Fruit fly (Drosophila melanogaster) whole organism, adult: ENCODE results near the gene mfrn.
"Not testable (repeated sequence)": the region's sequence is repeated elsewhere in the genome, so short reads cannot be mapped to it uniquely, and the experiment has no call there.

ENCODE experiments used
- CG11617 ChIP-seq: fragments of 200-800 bp; sonication (Bioruptor generic); optimal IDR thresholded peaks from 2 replicates; lab custom pipeline; 2017; ENCODE audit warnings: mild to moderate bottlenecking, missing biosample characterization, missing genetic modification reagents, missing genetic modification characterization
- CG12768 ChIP-seq: fragments of 200-800 bp; sonication (Bioruptor generic); optimal IDR thresholded peaks from 2 replicates; lab custom pipeline; 2017; ENCODE audit warnings: missing biosample characterization, missing genetic modification characterization, mild to moderate bottlenecking, moderate library complexity, missing genetic modification reagents
- CG14711 ChIP-seq: fragments of 200-800 bp; sonication (Bioruptor generic); optimal IDR thresholded peaks from 2 replicates; lab custom pipeline; 2018; ENCODE audit warnings: missing biosample characterization, mild to moderate bottlenecking, missing genetic modification characterization, moderate library complexity
- CG1620 ChIP-seq: fragments of 200-800 bp; sonication (Bioruptor generic); optimal IDR thresholded peaks from 2 replicates; lab custom pipeline; 2016; ENCODE audit warnings: missing biosample characterization, missing genetic modification characterization
- CG33017 ChIP-seq: fragments of 200-800 bp; sonication (Bioruptor generic); optimal IDR thresholded peaks from 2 replicates; lab custom pipeline; 2018; ENCODE audit warnings: missing biosample characterization, mild to moderate bottlenecking, missing genetic modification characterization, moderate library complexity
- CG5204 ChIP-seq: fragments of 200-800 bp; sonication (Bioruptor generic); optimal IDR thresholded peaks from 2 replicates; lab custom pipeline; 2016; ENCODE audit warnings: missing biosample characterization, missing genetic modification characterization
- CG7045 ChIP-seq: fragments of 200-800 bp; sonication (Bioruptor generic); optimal IDR thresholded peaks from 2 replicates; lab custom pipeline; 2017; ENCODE audit warnings: missing biosample characterization, mild to moderate bottlenecking, missing genetic modification characterization
- CG7101 ChIP-seq: fragments of 200-800 bp; sonication (Bioruptor generic); optimal IDR thresholded peaks from 2 replicates; lab custom pipeline; 2018; ENCODE audit warnings: missing biosample characterization, mild to moderate bottlenecking, missing genetic modification characterization, moderate library complexity
- Clk ChIP-seq: fragments of 200-800 bp; sonication (Bioruptor generic); optimal IDR thresholded peaks from 2 replicates; lab custom pipeline; 2017; ENCODE audit warnings: missing biosample characterization, missing genetic modification characterization
- Crg-1 ChIP-seq: fragments of 200-800 bp; sonication (Bioruptor generic); optimal IDR thresholded peaks from 2 replicates; lab custom pipeline; 2016; ENCODE audit warnings: missing biosample characterization, missing genetic modification characterization
- Hr96 ChIP-seq: fragments of 200-800 bp; sonication (Bioruptor generic); optimal IDR thresholded peaks from 2 replicates; lab custom pipeline; 2016; ENCODE audit warnings: missing biosample characterization, missing genetic modification characterization
- Mnt ChIP-seq: fragments of 200-800 bp; sonication (Bioruptor generic); optimal IDR thresholded peaks from 2 replicates; lab custom pipeline; 2016; ENCODE audit warnings: missing biosample characterization, mild to moderate bottlenecking, missing genetic modification characterization
- bab1 ChIP-seq: fragments of 200-800 bp; sonication (Bioruptor generic); optimal IDR thresholded peaks from 3 replicates; lab custom pipeline; 2019; ENCODE audit warnings: missing biosample characterization, mild to moderate bottlenecking, missing genetic modification characterization, moderate library complexity
- cic ChIP-seq: fragments of 200-800 bp; sonication (Bioruptor generic); optimal IDR thresholded peaks from 2 replicates; lab custom pipeline; 2017; ENCODE audit warnings: missing biosample characterization, mild to moderate bottlenecking, missing genetic modification characterization, moderate library complexity
- cnc ChIP-seq, 2 experiments: fragments of >200 bp; optimal IDR thresholded peaks; 2 replicates each; lab custom pipeline; 2017
- kay ChIP-seq: fragments of 200-800 bp; sonication (Bioruptor generic); peaks from one replicate; lab custom pipeline; 2016; ENCODE audit warnings: missing biosample characterization, missing genetic modification characterization, borderline replicate concordance
- ovo ChIP-seq: fragments of 200-800 bp; sonication (Bioruptor generic); optimal IDR thresholded peaks from 2 replicates; lab custom pipeline; 2016; ENCODE audit warnings: missing biosample characterization, missing genetic modification characterization
- pad ChIP-seq: fragments of 200-800 bp; sonication (Bioruptor generic); optimal IDR thresholded peaks from 3 replicates; lab custom pipeline; 2017; ENCODE audit warnings: missing biosample characterization, missing genetic modification characterization, mild to moderate bottlenecking, moderate library complexity, missing genetic modification reagents
- tj ChIP-seq: fragments of 200-800 bp; sonication (Bioruptor generic); optimal IDR thresholded peaks from 3 replicates; lab custom pipeline; 2017; ENCODE audit warnings: missing biosample characterization, mild to moderate bottlenecking, missing genetic modification characterization, moderate library complexity
- toe ChIP-seq: fragments of 200-800 bp; sonication (Bioruptor generic); optimal IDR thresholded peaks from 2 replicates; lab custom pipeline; 2016; ENCODE audit warnings: missing biosample characterization, missing genetic modification characterization

Gene mfrn

dm6 chr3R:27986794-27987193 lies 39.0 kb upstream of the mfrn start:
- TF ChIP-seq tj: peak; percentile 47
- TF ChIP-seq toe: no peak

- TF ChIP-seq cic (GFP tag; lab: Kevin White, UChicago); Crg-1; Clk: not testable (repeated sequence)
Observed at dm6 chr3R:27963119-27963518, 15.3 kb upstream of the mfrn start, which contains the start of the genes CG31131 and CG4849. TSS of gene CG31131 (minus strand) at chr3R:27963219. TSS of gene CG4849 (plus strand) at chr3R:27963415.

dm6 chr3R:27960473-27960872 lies 12.7 kb upstream of the mfrn start, which contains the start of gene CG31253:
TSS of gene CG31253 (minus strand) at chr3R:27960573.
- TF ChIP-seq toe; Clk; Mnt (GFP tag; lab: Kevin White, UChicago): not testable (repeated sequence)

- TF ChIP-seq cnc (optimal IDR thresholded peaks at IDR 0.05; lab: Kevin White, UChicago); CG7101 (tag; lab: Kevin White, UChicago); bab1 (GFP tag; lab: Kevin White, UChicago): not testable (repeated sequence)
Observed at dm6 chr3R:27959145-27959544, 11.3 kb upstream of the mfrn start, which contains the start of the genes CG42487 and CG4884. TSS of gene CG42487 (minus strand) at chr3R:27959245. TSS of gene CG4884 (minus strand) at chr3R:27959245.

- TF ChIP-seq Hr96 (GFP tag; lab: Kevin White, UChicago): no peak
- TF ChIP-seq kay (GFP tag; lab: Kevin White, UChicago): no peak
- no peak for TF ChIP-seq CG1620 (GFP tag; lab: Kevin White, UChicago)
- TF ChIP-seq CG14711: no peak
- no peak for TF ChIP-seq CG11617
- TF ChIP-seq ovo (GFP tag; lab: Kevin White, UChicago): no peak
- no peak for TF ChIP-seq cnc (optimal IDR thresholded peaks at IDR 0.05; lab: Kevin White, UChicago)
- no peak for TF ChIP-seq cic (GFP tag; lab: Kevin White, UChicago)
Observed at dm6 chr3R:27957967-27958366, 10.1 kb upstream of the mfrn start.

dm6 chr3R:27954533-27954932 lies 6.7 kb upstream of the mfrn start, which contains the start of gene Nep7:
TSS of gene Nep7 (plus strand) at chr3R:27954917.
- TF ChIP-seq Mnt (GFP tag; lab: Kevin White, UChicago) (no peak), Crg-1 (no peak), bab1 (GFP tag; lab: Kevin White, UChicago) (no peak), Clk (no peak), Hr96 (GFP tag; lab: Kevin White, UChicago) (no peak), kay (GFP tag; lab: Kevin White, UChicago) (no peak), toe (no peak), CG1620 (GFP tag; lab: Kevin White, UChicago) (no peak), cic (GFP tag; lab: Kevin White, UChicago) (peak; percentile 97), tj (no peak), cnc (optimal IDR thresholded peaks at IDR 0.05; lab: Kevin White, UChicago) (no peak), CG14711 (no peak), CG7101 (tag; lab: Kevin White, UChicago) (peak; percentile 26), CG5204 (GFP tag; lab: Kevin White, UChicago) (no peak), CG11617 (no peak), CG33017 (tag; lab: Kevin White, UChicago) (peak; percentile 30), pad (no peak), CG12768 (GFP tag; lab: Kevin White, UChicago) (peak; percentile 16), CG7045 (GFP tag; lab: Kevin White, UChicago) (no peak), ovo (GFP tag; lab: Kevin White, UChicago) (no peak)

dm6 chr3R:27953890-27954289 lies 6.1 kb upstream of the mfrn start, which contains the start of gene CG4951:
TSS of gene CG4951 (minus strand) at chr3R:27954112.
- no peak for TF ChIP-seq CG14711
- TF ChIP-seq CG5204 (GFP tag; lab: Kevin White, UChicago): no peak
- peak; percentile 31 for TF ChIP-seq bab1 (GFP tag; lab: Kevin White, UChicago)

- no peak for TF ChIP-seq cnc (optimal IDR thresholded peaks at IDR 0.05; lab: Kevin White, UChicago)
- peak; percentile 71 for TF ChIP-seq Mnt (GFP tag; lab: Kevin White, UChicago)
- TF ChIP-seq tj: peak; percentile 17
- TF ChIP-seq CG12768 (GFP tag; lab: Kevin White, UChicago): peak; percentile 51
- no peak for TF ChIP-seq CG5204 (GFP tag; lab: Kevin White, UChicago)
- peak; percentile 38 for TF ChIP-seq CG1620 (GFP tag; lab: Kevin White, UChicago)
- TF ChIP-seq kay (GFP tag; lab: Kevin White, UChicago): no peak
- TF ChIP-seq pad: no peak
- peak; percentile 48 for TF ChIP-seq CG33017 (tag; lab: Kevin White, UChicago)
- peak; percentile 42 for TF ChIP-seq CG7045 (GFP tag; lab: Kevin White, UChicago)
- peak; percentile 70 for TF ChIP-seq bab1 (GFP tag; lab: Kevin White, UChicago)
- TF ChIP-seq ovo (GFP tag; lab: Kevin White, UChicago): peak; percentile 2
- no peak for TF ChIP-seq toe
- TF ChIP-seq CG7101 (tag; lab: Kevin White, UChicago): peak; percentile 58
- peak; percentile 46 for TF ChIP-seq CG11617
- TF ChIP-seq Clk: peak; percentile 14
- peak; percentile 45 for TF ChIP-seq cic (GFP tag; lab: Kevin White, UChicago)
- no peak for TF ChIP-seq Hr96 (GFP tag; lab: Kevin White, UChicago)
- TF ChIP-seq CG14711: peak; percentile 40
- TF ChIP-seq Crg-1: peak; percentile 68
Observed at dm6 chr3R:27948421-27948906, 643 bp upstream of the mfrn start, which contains the start of gene Gp93. TSS of gene Gp93 (plus strand) at chr3R:27948711.
